Worm (Caenorhabditis elegans): ENCODE measurements around the gene atfs-1.

DNA sequence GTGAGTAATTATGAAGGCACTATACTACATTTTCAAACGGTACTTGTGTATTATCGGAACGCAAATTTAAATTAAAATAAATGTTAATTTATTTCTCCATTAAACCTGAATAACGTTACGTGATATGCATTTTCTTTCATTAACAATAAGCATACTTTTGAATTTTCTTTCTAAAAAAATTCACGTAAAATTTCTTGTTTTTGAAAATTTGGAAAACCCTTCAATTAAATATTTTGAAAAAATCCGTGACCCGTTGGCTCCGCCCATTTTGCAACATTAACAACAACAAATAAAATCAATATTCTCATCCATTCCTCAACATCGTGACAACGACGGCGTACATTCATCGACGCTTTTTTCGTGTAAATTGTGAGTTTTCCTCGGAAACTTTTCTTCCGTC is 47.3 kb upstream of the atfs-1 start, which contains the start of gene acs-10:
- TF ChIP-seq him-1 (tag; optimal IDR thresholded peaks at IDR 0.05) (no peak), dao-5 (tag; optimal IDR thresholded peaks at IDR 0.05) (no peak), W03F9.2 (tag; optimal IDR thresholded peaks at IDR 0.05) (no peak)
